Fruit fly (Drosophila melanogaster) whole organism, wandering third instar larva: ENCODE data around the gene CG33722.

ENCODE experiments used
- Abd-B ChIP-seq: fragments of >200 bp; optimal IDR thresholded peaks from 2 replicates; lab custom pipeline; 2017; ENCODE audit warnings: missing biosample characterization, missing genetic modification characterization
- CG32264 ChIP-seq: fragments of 200-800 bp; sonication (Bioruptor generic); optimal IDR thresholded peaks from 2 replicates; lab custom pipeline; 2016; ENCODE audit warnings: missing biosample characterization, missing genetic modification characterization
- CG9705 ChIP-seq: fragments of 200-800 bp; sonication (Bioruptor generic); optimal IDR thresholded peaks from 2 replicates; lab custom pipeline; 2018; ENCODE audit warnings: missing biosample characterization, mild to moderate bottlenecking, missing genetic modification characterization
- CrebA ChIP-seq: fragments of 200-800 bp; sonication (Bioruptor generic); optimal IDR thresholded peaks from 2 replicates; lab custom pipeline; 2016; ENCODE audit warnings: missing biosample characterization, mild to moderate bottlenecking, missing genetic modification characterization, borderline replicate concordance
- Dfd ChIP-seq: fragments of >200 bp; optimal IDR thresholded peaks from 2 replicates; lab custom pipeline; 2017; ENCODE audit warnings: missing biosample characterization, missing genetic modification characterization
- Dif ChIP-seq: fragments of 200-275, 200-300 bp; sonication (Bioruptor generic); optimal IDR thresholded peaks from 2 replicates; lab custom pipeline; 2018; ENCODE audit warnings: missing biosample characterization, missing genetic modification characterization; ENCODE audit not compliant: partially characterized antibody
- GATAd ChIP-seq: sonication (Bioruptor generic); optimal IDR thresholded peaks from 2 replicates; lab custom pipeline; 2016; ENCODE audit warnings: missing biosample characterization, missing genetic modification characterization
- HLH106 ChIP-seq: fragments of 200-800 bp; optimal IDR thresholded peaks from 3 replicates; lab custom pipeline; 2019; ENCODE audit warnings: missing biosample characterization, mild to moderate bottlenecking, missing genetic modification characterization, moderate library complexity
- Hnf4 ChIP-seq: fragments of 200-800 bp; sonication (Bioruptor generic); optimal IDR thresholded peaks from 2 replicates; lab custom pipeline; 2016; ENCODE audit warnings: missing biosample characterization, mild to moderate bottlenecking, missing genetic modification characterization
- Hr78 ChIP-seq: fragments of >200 bp; optimal IDR thresholded peaks from 2 replicates; lab custom pipeline; 2017; ENCODE audit warnings: missing biosample characterization, missing genetic modification characterization
- Hr83 ChIP-seq: fragments of 200-300 bp; sonication (Bioruptor generic); optimal IDR thresholded peaks from 2 replicates; lab custom pipeline; 2016; ENCODE audit warnings: missing biosample characterization, mild to moderate bottlenecking, missing genetic modification characterization, moderate library complexity; ENCODE audit not compliant: poor library complexity, severe bottlenecking
- Jra ChIP-seq: sonication (Bioruptor generic); optimal IDR thresholded peaks from 2 replicates; lab custom pipeline; 2016; ENCODE audit warnings: missing biosample characterization, missing genetic modification characterization
- Mio ChIP-seq: sonication (Bioruptor generic); optimal IDR thresholded peaks from 2 replicates; lab custom pipeline; 2016; ENCODE audit warnings: missing biosample characterization, missing genetic modification characterization
- Myc ChIP-seq: fragments of >200 bp; optimal IDR thresholded peaks from 2 replicates; lab custom pipeline; 2017
- N ChIP-seq: fragments of >200 bp; optimal IDR thresholded peaks from 2 replicates; lab custom pipeline; 2018; ENCODE audit warnings: missing biosample characterization, missing external identifiers, missing genetic modification characterization
- OdsH ChIP-seq: fragments of 200-800 bp; sonication (Bioruptor generic); optimal IDR thresholded peaks from 2 replicates; lab custom pipeline; 2016; ENCODE audit warnings: missing biosample characterization, mild to moderate bottlenecking, missing genetic modification characterization
- Rel ChIP-seq, 2 experiments: fragments of 200-800 bp; sonication (Bioruptor generic) in 1 of 2; optimal IDR thresholded peaks; 2 replicates in 1 of 2; 3 replicates in 1 of 2; lab custom pipeline; 2016 to 2019; ENCODE audit warnings: mild to moderate bottlenecking in 2 of 2, missing biosample characterization in 2 of 2, missing genetic modification characterization in 2 of 2, moderate library complexity in 1 of 2
- Sp1 ChIP-seq: fragments of 200-800 bp; sonication (Bioruptor generic); optimal IDR thresholded peaks from 3 replicates; lab custom pipeline; 2019; ENCODE audit warnings: missing biosample characterization, mild to moderate bottlenecking, missing genetic modification characterization, moderate library complexity
- Vsx2 ChIP-seq: fragments of 200-300, 225-300 bp; sonication (Bioruptor generic); optimal IDR thresholded peaks from 2 replicates; lab custom pipeline; 2018; ENCODE audit warnings: missing biosample characterization, missing genetic modification characterization; ENCODE audit not compliant: partially characterized antibody
- br ChIP-seq: fragments of 200-800 bp; sonication (Bioruptor generic); optimal IDR thresholded peaks from 2 replicates; lab custom pipeline; 2016; ENCODE audit warnings: missing biosample characterization, missing genetic modification characterization
- brk ChIP-seq: fragments of 200-800 bp; sonication (Bioruptor generic); optimal IDR thresholded peaks from 2 replicates; lab custom pipeline; 2016; ENCODE audit warnings: missing biosample characterization, mild to moderate bottlenecking, missing genetic modification characterization
- dl ChIP-seq, 2 experiments: fragments of 175-275, 200-275 bp in 1 of 2; fragments of 200-275 bp in 1 of 2; sonication (Bioruptor generic); optimal IDR thresholded peaks; lab custom pipeline; 2018; ENCODE audit warnings: mild to moderate bottlenecking in 2 of 2, missing biosample characterization in 2 of 2, missing genetic modification characterization in 2 of 2, moderate library complexity in 2 of 2; ENCODE audit not compliant: partially characterized antibody in 2 of 2, insufficient read depth in 1 of 2
- dmrt93B ChIP-seq: fragments of 200-800 bp; sonication (Bioruptor generic); optimal IDR thresholded peaks from 2 replicates; lab custom pipeline; 2018; ENCODE audit warnings: missing biosample characterization, mild to moderate bottlenecking, missing genetic modification characterization
- dsf ChIP-seq: sonication (Bioruptor generic); optimal IDR thresholded peaks from 2 replicates; lab custom pipeline; 2016; ENCODE audit warnings: missing biosample characterization, missing genetic modification characterization, borderline replicate concordance
- ey ChIP-seq: fragments of 200-800 bp; sonication (Bioruptor generic); optimal IDR thresholded peaks from 2 replicates; lab custom pipeline; 2016; ENCODE audit warnings: missing biosample characterization, missing genetic modification characterization
- foxo ChIP-seq, 2 experiments: fragments of 200-800 bp; sonication (Bioruptor generic); optimal IDR thresholded peaks; 2 replicates in 1 of 2; 3 replicates in 1 of 2; lab custom pipeline; 2016 to 2017; ENCODE audit warnings: missing biosample characterization in 2 of 2, missing genetic modification characterization in 2 of 2
- fru ChIP-seq: fragments of 200-800 bp; sonication (Bioruptor generic); optimal IDR thresholded peaks from 3 replicates; lab custom pipeline; 2016; ENCODE audit warnings: missing biosample characterization, mild to moderate bottlenecking, missing genetic modification characterization
- h ChIP-seq: fragments of 200-800 bp; sonication (Bioruptor generic); optimal IDR thresholded peaks from 3 replicates; lab custom pipeline; 2016; ENCODE audit warnings: missing biosample characterization, mild to moderate bottlenecking, missing genetic modification characterization
- jim ChIP-seq: fragments of 175-275, 200-325 bp; sonication (Bioruptor generic); optimal IDR thresholded peaks from 2 replicates; lab custom pipeline; 2016; ENCODE audit warnings: missing biosample characterization, mild to moderate bottlenecking, missing genetic modification characterization
- lola ChIP-seq: fragments of >200 bp; optimal IDR thresholded peaks from 2 replicates; lab custom pipeline; 2017; ENCODE audit warnings: missing biosample characterization, missing genetic modification characterization
- pan ChIP-seq: fragments of >200 bp; optimal IDR thresholded peaks from 2 replicates; lab custom pipeline; 2017
- psq ChIP-seq: fragments of 200-800 bp; sonication (Bioruptor generic); optimal IDR thresholded peaks from 3 replicates; lab custom pipeline; 2017; ENCODE audit warnings: missing biosample characterization, mild to moderate bottlenecking, missing genetic modification characterization, moderate library complexity
- rgr ChIP-seq: fragments of 200-800 bp; sonication (Bioruptor generic); optimal IDR thresholded peaks from 3 replicates; lab custom pipeline; 2016; ENCODE audit warnings: missing biosample characterization, mild to moderate bottlenecking, missing genetic modification characterization
- sage ChIP-seq: fragments of 200-800 bp; sonication (Bioruptor generic); optimal IDR thresholded peaks from 2 replicates; lab custom pipeline; 2016; ENCODE audit warnings: missing biosample characterization, mild to moderate bottlenecking, missing genetic modification characterization
- tai ChIP-seq: sonication (Bioruptor generic); optimal IDR thresholded peaks from 2 replicates; lab custom pipeline; 2016; ENCODE audit warnings: missing biosample characterization, missing genetic modification characterization
- usp ChIP-seq: fragments of >200 bp; optimal IDR thresholded peaks from 2 replicates; lab custom pipeline; 2017; ENCODE audit warnings: missing biosample characterization, missing genetic modification characterization
- woc ChIP-seq: sonication (Bioruptor generic); optimal IDR thresholded peaks from 2 replicates; lab custom pipeline; 2016; ENCODE audit warnings: missing biosample characterization, mild to moderate bottlenecking, missing genetic modification characterization

The CG33722 gene

DNA sequence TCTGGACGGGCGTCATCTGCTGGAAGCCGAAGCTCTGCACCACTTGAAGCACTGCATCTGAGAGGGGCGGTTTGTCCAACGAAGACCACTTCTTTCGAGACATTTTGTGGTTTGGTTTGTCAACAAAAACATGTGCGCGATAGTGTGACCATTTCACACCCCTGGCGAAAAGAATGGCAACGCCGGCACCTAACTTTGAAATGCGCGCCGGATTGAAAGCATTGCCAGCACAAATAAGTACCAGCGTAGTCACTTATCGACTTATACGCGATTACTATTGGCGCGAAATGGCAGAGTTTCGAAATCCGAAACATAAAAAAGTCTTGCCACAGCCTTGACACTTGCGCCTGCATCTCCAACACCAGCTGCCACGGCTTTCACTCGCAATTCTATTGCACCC, 25.9 kb downstream of the CG33722 start, which contains the start of gene CG9630:
TSS of gene CG9630 (minus strand) at position 157 of the 400 bp plus-strand sequence.
- TF ChIP-seq Myc: peak; percentile 55
- TF ChIP-seq jim (GFP tag; lab: Kevin White, UChicago): no peak
- TF ChIP-seq Dif: peak; percentile 13
- TF ChIP-seq Vsx2: no peak
- no peak for TF ChIP-seq ey (GFP tag; lab: Kevin White, UChicago)

DNA sequence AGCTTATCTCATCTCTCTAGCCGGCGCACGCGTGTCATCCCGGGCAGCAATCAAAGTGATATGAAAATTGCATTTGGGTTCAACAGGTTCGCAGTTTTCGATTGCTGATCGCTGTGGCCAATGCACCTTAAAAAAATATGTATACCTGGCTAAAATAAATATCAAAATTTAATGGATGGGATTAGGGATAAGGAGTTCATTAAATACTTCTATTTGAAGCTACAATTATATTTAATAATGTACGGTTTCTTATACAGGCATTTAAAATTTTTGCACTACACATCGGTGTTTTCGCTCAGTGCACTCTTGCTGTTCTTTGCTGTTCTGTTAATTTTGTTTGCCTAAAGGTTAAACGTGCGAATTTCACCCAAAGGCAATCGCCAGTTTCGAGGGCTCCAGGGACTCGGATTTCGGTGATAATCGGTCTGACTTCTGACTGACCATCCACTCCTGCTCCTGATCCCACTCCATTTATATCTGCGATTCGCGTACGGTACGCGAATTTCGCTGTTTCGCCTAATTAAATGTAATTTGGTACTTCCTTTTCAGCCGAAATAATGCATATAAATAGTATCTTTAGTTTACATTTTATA, 28.8 kb downstream of the CG33722 start:
- TF ChIP-seq N (GFP tag; lab: Kevin White, UChicago): no peak
- TF ChIP-seq Jra: no peak
- no peak for TF ChIP-seq Dfd (GFP tag; lab: Kevin White, UChicago)
- TF ChIP-seq usp (GFP tag; lab: Kevin White, UChicago): no peak
- TF ChIP-seq Rel (GFP tag; optimal IDR thresholded peaks at IDR 0.05; lab: Kevin White, UChicago): no peak
- peak; percentile 23 for TF ChIP-seq Rel (tag; optimal IDR thresholded peaks at IDR 0.05; lab: Kevin White, UChicago)
- no peak for TF ChIP-seq Dif
- no peak for TF ChIP-seq Myc
- no peak for TF ChIP-seq brk (GFP tag; lab: Kevin White, UChicago)
- TF ChIP-seq fru (GFP tag; lab: Kevin White, UChicago): peak; percentile 70
- TF ChIP-seq CrebA: no peak
- no peak for TF ChIP-seq lola (GFP tag; lab: Kevin White, UChicago)
- TF ChIP-seq dl (GFP tag; optimal IDR thresholded peaks at IDR 0.05; lab: Kevin White, UChicago; ENCODE audit: insufficient read depth in 1 of 2, partially characterized antibody in 2 of 2): no peak
- TF ChIP-seq Mio (GFP tag; lab: Kevin White, UChicago): no peak
- peak; percentile 10 for TF ChIP-seq Sp1
- TF ChIP-seq dsf (GFP tag; lab: Kevin White, UChicago): no peak
- TF ChIP-seq woc (GFP tag; lab: Kevin White, UChicago): no peak
- peak; percentile 56 for TF ChIP-seq psq
- peak; percentile 65 for TF ChIP-seq ey (GFP tag; lab: Kevin White, UChicago)
- TF ChIP-seq br (GFP tag; lab: Kevin White, UChicago): peak; percentile 71
- no peak for TF ChIP-seq GATAd (GFP tag; lab: Kevin White, UChicago)
- peak; percentile 63 for TF ChIP-seq rgr (GFP tag; lab: Kevin White, UChicago)
- TF ChIP-seq tai (GFP tag; lab: Kevin White, UChicago): no peak
- TF ChIP-seq CG32264 (GFP tag; lab: Kevin White, UChicago): no peak
- TF ChIP-seq CG9705 (GFP tag; lab: Kevin White, UChicago): no peak
- TF ChIP-seq Vsx2: no peak
- no peak for TF ChIP-seq Abd-B (GFP tag; lab: Kevin White, UChicago)
- peak; percentile 60 for TF ChIP-seq OdsH (GFP tag; lab: Kevin White, UChicago)
- TF ChIP-seq HLH106: peak; percentile 62
- TF ChIP-seq dmrt93B (GFP tag; lab: Kevin White, UChicago): no peak
- TF ChIP-seq sage (GFP tag; lab: Kevin White, UChicago): no peak
- TF ChIP-seq Hr83 (GFP tag; lab: Kevin White, UChicago): no peak
- TF ChIP-seq h (GFP tag; lab: Kevin White, UChicago): peak; percentile 79
- peak in 1 of 2 experiments; percentile 69 for TF ChIP-seq foxo (GFP tag; optimal IDR thresholded peaks at IDR 0.05; lab: Kevin White, UChicago)
- no peak for TF ChIP-seq Hnf4 (GFP tag; lab: Kevin White, UChicago)
- TF ChIP-seq jim (GFP tag; lab: Kevin White, UChicago): no peak
- no peak for TF ChIP-seq pan

DNA sequence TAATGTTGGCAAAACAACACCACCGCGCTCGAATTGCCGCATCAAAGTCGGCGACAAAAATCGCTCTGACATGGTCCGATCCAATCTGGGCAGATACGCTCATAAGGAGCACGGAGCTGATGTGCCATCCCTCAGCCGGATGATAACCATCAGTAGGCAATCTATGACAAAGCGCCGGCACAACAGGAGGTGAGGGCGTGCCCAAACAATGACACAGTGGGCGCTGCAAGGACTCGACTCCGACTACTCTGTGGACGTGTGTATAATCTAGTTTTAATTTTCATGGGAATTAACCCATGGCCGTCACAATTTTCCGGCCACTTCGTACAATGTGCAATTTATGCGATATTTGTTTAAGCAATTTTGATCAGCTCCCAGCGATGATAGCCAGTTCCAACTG, 31.2 kb downstream of the CG33722 start:
- no peak for TF ChIP-seq lola (GFP tag; lab: Kevin White, UChicago)
- no peak for TF ChIP-seq CG9705 (GFP tag; lab: Kevin White, UChicago)
- no peak for TF ChIP-seq brk (GFP tag; lab: Kevin White, UChicago)
- no peak for TF ChIP-seq CrebA
- TF ChIP-seq ey (GFP tag; lab: Kevin White, UChicago): no peak
- no peak for TF ChIP-seq foxo (GFP tag; optimal IDR thresholded peaks at IDR 0.05; lab: Kevin White, UChicago)
- no peak for TF ChIP-seq Hr78 (GFP tag; lab: Kevin White, UChicago)
- no peak for TF ChIP-seq Dfd (GFP tag; lab: Kevin White, UChicago)
- TF ChIP-seq usp (GFP tag; lab: Kevin White, UChicago): no peak
- TF ChIP-seq dl (GFP tag; optimal IDR thresholded peaks at IDR 0.05; lab: Kevin White, UChicago; ENCODE audit: insufficient read depth in 1 of 2, partially characterized antibody in 2 of 2): no peak
- TF ChIP-seq tai (GFP tag; lab: Kevin White, UChicago): no peak
- TF ChIP-seq dsf (GFP tag; lab: Kevin White, UChicago): no peak
- no peak for TF ChIP-seq CG32264 (GFP tag; lab: Kevin White, UChicago)
- no peak for TF ChIP-seq woc (GFP tag; lab: Kevin White, UChicago)
- TF ChIP-seq Rel (GFP tag; optimal IDR thresholded peaks at IDR 0.05; lab: Kevin White, UChicago): no peak
- TF ChIP-seq Rel (tag; optimal IDR thresholded peaks at IDR 0.05; lab: Kevin White, UChicago): no peak
- no peak for TF ChIP-seq Mio (GFP tag; lab: Kevin White, UChicago)
- no peak for TF ChIP-seq Dif
- no peak for TF ChIP-seq GATAd (GFP tag; lab: Kevin White, UChicago)
